Worm (Caenorhabditis elegans) whole organism, late embryonic: ENCODE results near the gene mtre-1.

Source experiments
- C08G9.2 ChIP-seq: sonication (generic microtip); optimal IDR thresholded peaks from 2 replicates; lab custom pipeline; 2016; ENCODE audit warnings: mild to moderate bottlenecking, missing genetic modification characterization, moderate library complexity, missing compliant biosample characterization
- F13H6.1 ChIP-seq: sonication (generic microtip); optimal IDR thresholded peaks from 2 replicates; lab custom pipeline; 2016; ENCODE audit warnings: missing genetic modification characterization, missing compliant biosample characterization
- K02D7.2 ChIP-seq: sonication (generic microtip); optimal IDR thresholded peaks from 2 replicates; lab custom pipeline; 2017; ENCODE audit warnings: mild to moderate bottlenecking, missing genetic modification characterization, missing compliant biosample characterization
- K09A11.1 ChIP-seq: sonication (generic microtip); optimal IDR thresholded peaks from 2 replicates; lab custom pipeline; 2017; ENCODE audit warnings: antibody characterized with exemption, mild to moderate bottlenecking, missing genetic modification characterization, missing compliant biosample characterization; ENCODE audit not compliant: insufficient read depth
- ahr-1 ChIP-seq: sonication (generic microtip); optimal IDR thresholded peaks from 2 replicates; lab custom pipeline; 2016; ENCODE audit warnings: missing genetic modification characterization, missing compliant biosample characterization
- ama-1 ChIP-seq: fragments of 150-350 bp; optimal IDR thresholded peaks from 2 replicates; lab custom pipeline; 2014
- ceh-18 ChIP-seq: sonication (generic microtip); optimal IDR thresholded peaks from 2 replicates; lab custom pipeline; 2016; ENCODE audit warnings: missing genetic modification characterization, missing compliant biosample characterization
- ceh-19 ChIP-seq: fragments of 200-800 bp; sonication (Bioruptor generic); optimal IDR thresholded peaks from 2 replicates; lab custom pipeline; 2018; ENCODE audit warnings: mild to moderate bottlenecking, missing genetic modification characterization, missing compliant biosample characterization
- ceh-24 ChIP-seq: sonication (generic microtip); optimal IDR thresholded peaks from 2 replicates; lab custom pipeline; 2016; ENCODE audit warnings: mild to moderate bottlenecking, missing genetic modification characterization, missing compliant biosample characterization
- ceh-30 ChIP-seq: fragments of 150-350 bp; optimal IDR thresholded peaks from 2 replicates; lab custom pipeline; 2014; ENCODE audit warnings: missing biosample characterization, missing genetic modification characterization
- ceh-31 ChIP-seq: sonication (generic microtip); optimal IDR thresholded peaks from 2 replicates; lab custom pipeline; 2016; ENCODE audit warnings: missing genetic modification characterization, missing compliant biosample characterization
- ceh-45 ChIP-seq: fragments of 200-800 bp; sonication (Bioruptor generic); IDR thresholded peaks from 2 replicates; pipeline ENCODE4 v1.3.6; 2022; ENCODE audit warnings: missing genetic modification reagents, missing genetic modification characterization, missing compliant biosample characterization
- dve-1 ChIP-seq: sonication (generic microtip); optimal IDR thresholded peaks from 2 replicates; lab custom pipeline; 2017; ENCODE audit warnings: antibody characterized with exemption, mild to moderate bottlenecking, missing genetic modification characterization, missing compliant biosample characterization
- elt-2 ChIP-seq: sonication (generic microtip); optimal IDR thresholded peaks from 2 replicates; lab custom pipeline; 2016; ENCODE audit warnings: missing genetic modification reagents, missing genetic modification characterization, missing compliant biosample characterization
- elt-4 ChIP-seq: sonication (generic microtip); optimal IDR thresholded peaks from 2 replicates; lab custom pipeline; 2016; ENCODE audit warnings: missing genetic modification characterization, missing compliant biosample characterization
- fkh-6 ChIP-seq: sonication (generic microtip); optimal IDR thresholded peaks from 2 replicates; lab custom pipeline; 2016; ENCODE audit warnings: missing genetic modification characterization, missing compliant biosample characterization
- gmeb-2 ChIP-seq: sonication (generic microtip); optimal IDR thresholded peaks from 2 replicates; lab custom pipeline; 2016; ENCODE audit warnings: missing genetic modification characterization, inconsistent platforms, missing compliant biosample characterization
- hlh-13 ChIP-seq: fragments of 200-800 bp; sonication (Bioruptor generic); optimal IDR thresholded peaks from 2 replicates; lab custom pipeline; 2018; ENCODE audit warnings: mild to moderate bottlenecking, missing genetic modification characterization, missing compliant biosample characterization
- hlh-30 ChIP-seq: sonication (generic microtip); optimal IDR thresholded peaks from 2 replicates; lab custom pipeline; 2017; ENCODE audit warnings: antibody characterized with exemption, missing genetic modification characterization, missing compliant biosample characterization; ENCODE audit not compliant: insufficient read depth
- lim-6 ChIP-seq: sonication (generic microtip); optimal IDR thresholded peaks from 2 replicates; lab custom pipeline; 2016; ENCODE audit warnings: missing genetic modification characterization, missing compliant biosample characterization
- mec-3 ChIP-seq: sonication (generic microtip); optimal IDR thresholded peaks from 2 replicates; lab custom pipeline; 2016; ENCODE audit warnings: borderline replicate concordance, missing genetic modification characterization, missing compliant biosample characterization
- nfya-1 ChIP-seq: sonication (generic microtip); optimal IDR thresholded peaks from 2 replicates; lab custom pipeline; 2017; ENCODE audit warnings: missing genetic modification characterization, mild to moderate bottlenecking, missing compliant biosample characterization, antibody characterized with exemption, moderate library complexity
- nhr-11 ChIP-seq: fragments of 150-350 bp; optimal IDR thresholded peaks from 2 replicates; lab custom pipeline; 2014; ENCODE audit warnings: missing biosample characterization, missing genetic modification characterization
- odd-2 ChIP-seq: sonication (generic microtip); optimal IDR thresholded peaks from 2 replicates; lab custom pipeline; 2017; ENCODE audit warnings: antibody characterized with exemption, mild to moderate bottlenecking, missing genetic modification characterization, missing compliant biosample characterization
- pat-9 ChIP-seq: fragments of 200-800 bp; sonication (Bioruptor generic); optimal IDR thresholded peaks from 2 replicates; lab custom pipeline; 2018; ENCODE audit warnings: mild to moderate bottlenecking, missing genetic modification characterization, moderate library complexity, missing compliant biosample characterization
- pha-2 ChIP-seq: sonication (generic microtip); optimal IDR thresholded peaks from 2 replicates; lab custom pipeline; 2017; ENCODE audit warnings: mild to moderate bottlenecking, missing genetic modification characterization, missing compliant biosample characterization
- pha-4 ChIP-seq: fragments of 150-350 bp; optimal IDR thresholded peaks from 2 replicates; lab custom pipeline; 2018; ENCODE audit warnings: missing biosample characterization, missing genetic modification reagents, missing genetic modification characterization
- pros-1 ChIP-seq: fragments of 150-350 bp; optimal IDR thresholded peaks from 2 replicates; lab custom pipeline; 2014; ENCODE audit warnings: missing biosample characterization, missing genetic modification reagents, missing genetic modification characterization
- ref-2 ChIP-seq: sonication (generic microtip); optimal IDR thresholded peaks from 2 replicates; lab custom pipeline; 2016; ENCODE audit warnings: missing genetic modification characterization, missing compliant biosample characterization
- rnt-1 ChIP-seq: sonication (generic microtip); optimal IDR thresholded peaks from 2 replicates; lab custom pipeline; 2016; ENCODE audit warnings: missing genetic modification characterization, missing compliant biosample characterization
- tbx-7 ChIP-seq: sonication (generic microtip); optimal IDR thresholded peaks from 2 replicates; lab custom pipeline; 2016; ENCODE audit warnings: missing genotype, missing genetic modification characterization, missing compliant biosample characterization
- unc-42 ChIP-seq: sonication (generic microtip); optimal IDR thresholded peaks from 2 replicates; lab custom pipeline; 2016; ENCODE audit warnings: missing genotype, missing genetic modification characterization, missing compliant biosample characterization
- unc-86 ChIP-seq: sonication (generic microtip); optimal IDR thresholded peaks from 2 replicates; lab custom pipeline; 2016; ENCODE audit warnings: missing genetic modification characterization, missing compliant biosample characterization

Gene mtre-1

ce11 chrII:8092537-8092936, 42.2 kb upstream of the mtre-1 start, which contains the start of gene ltd-1:
Gene ltd-1, minus strand, starts transcription at chrII:8092754.
- TF ChIP-seq ceh-31 (tag; lab: Kevin White, UChicago) = no peak
- TF ChIP-seq pat-9 (tag; lab: Kevin White, UChicago) = no peak
- TF ChIP-seq pros-1 (tag; lab: Kevin White, UChicago) = no peak
- TF ChIP-seq C08G9.2 (tag; lab: Kevin White, UChicago) = no peak
- TF ChIP-seq K02D7.2 (tag; lab: Kevin White, UChicago) = no peak
- TF ChIP-seq ceh-30 (tag; lab: Kevin White, UChicago) = no peak
- TF ChIP-seq dve-1 (tag; lab: Kevin White, UChicago) = no peak
- TF ChIP-seq ref-2 (tag; lab: Kevin White, UChicago) = no peak
- TF ChIP-seq elt-4 (tag; lab: Kevin White, UChicago) = no peak
- TF ChIP-seq elt-2 (tag; lab: Kevin White, UChicago) = no peak
- TF ChIP-seq ama-1 (lab: Kevin White, UChicago) = no peak
- TF ChIP-seq nhr-11 (tag; lab: Kevin White, UChicago) = no peak
- no peak for TF ChIP-seq lim-6 (tag; lab: Kevin White, UChicago)
- TF ChIP-seq ceh-24 (tag; lab: Kevin White, UChicago) = no peak
- no peak for TF ChIP-seq fkh-6 (tag; lab: Kevin White, UChicago)
- no peak for TF ChIP-seq pha-4 (tag; lab: Kevin White, UChicago)
- TF ChIP-seq ahr-1 (tag; lab: Kevin White, UChicago) = no peak

ce11 chrII:8091528-8091927, 41.2 kb upstream of the mtre-1 start:
- TF ChIP-seq ceh-18 (tag; lab: Kevin White, UChicago) (no peak), ama-1 (lab: Kevin White, UChicago) (peak; percentile 12), dve-1 (tag; lab: Kevin White, UChicago) (peak; percentile 56), F13H6.1 (tag; lab: Kevin White, UChicago) (no peak), ref-2 (tag; lab: Kevin White, UChicago) (peak; percentile 4)

- no peak for TF ChIP-seq ceh-45 (GFP tag; lab: Robert Waterston, UW)
- peak; percentile 43 for TF ChIP-seq unc-42 (tag; lab: Kevin White, UChicago)
- no peak for TF ChIP-seq hlh-13 (GFP tag; lab: Kevin White, UChicago)
- no peak for TF ChIP-seq K09A11.1 (tag; lab: Kevin White, UChicago)
- TF ChIP-seq nfya-1 (tag; lab: Kevin White, UChicago) = peak; percentile 23
- peak; percentile 25 for TF ChIP-seq ceh-31 (tag; lab: Kevin White, UChicago)
- TF ChIP-seq ceh-19 (GFP tag; lab: Kevin White, UChicago) = no peak
- no peak for TF ChIP-seq odd-2 (tag; lab: Kevin White, UChicago)
- TF ChIP-seq elt-2 (tag; lab: Kevin White, UChicago) = peak; percentile 0
Observed at ce11 chrII:8086803-8087202, 36.4 kb upstream of the mtre-1 start, which contains the start of gene K02C4.3. Gene K02C4.3, minus strand, starts transcription at chrII:8086853.

ce11 chrII:8078041-8078440, 27.7 kb upstream of the mtre-1 start, which contains the start of gene K02C4.5:
Gene K02C4.5, plus strand, starts transcription at chrII:8078435.
- TF ChIP-seq nhr-11 (tag; lab: Kevin White, UChicago) = no peak
- TF ChIP-seq gmeb-2 (tag; lab: Kevin White, UChicago) = no peak
- TF ChIP-seq pros-1 (tag; lab: Kevin White, UChicago) = no peak
- no peak for TF ChIP-seq ceh-45 (GFP tag; lab: Robert Waterston, UW)
- no peak for TF ChIP-seq pha-2 (tag; lab: Kevin White, UChicago)
- TF ChIP-seq unc-86 = no peak
- no peak for TF ChIP-seq mec-3 (tag; lab: Kevin White, UChicago)
- TF ChIP-seq rnt-1 (tag; lab: Kevin White, UChicago) = no peak
- TF ChIP-seq hlh-30 (tag; lab: Kevin White, UChicago) = no peak
- TF ChIP-seq tbx-7 = no peak
